Worm (Caenorhabditis elegans): ENCODE measurements around the gene srx-62.

DNA sequence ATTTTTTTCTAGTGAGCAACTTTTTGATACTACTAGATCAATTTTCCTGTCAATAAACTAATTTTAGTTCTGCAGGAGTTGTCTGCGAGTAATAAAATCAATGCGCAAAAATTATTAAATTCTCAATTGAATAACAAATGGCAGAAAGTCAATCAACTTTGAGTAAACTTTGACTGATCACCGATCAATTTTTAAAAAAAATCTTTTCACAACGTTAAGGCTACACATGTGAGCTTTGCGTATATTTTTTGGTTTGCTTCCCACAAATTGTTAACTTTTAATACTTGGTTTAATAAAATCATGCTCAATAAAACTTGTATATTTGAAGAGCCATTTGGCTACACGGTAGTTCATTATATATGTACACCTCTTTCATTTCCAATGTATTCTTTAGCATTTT is 12.2 kb upstream of the srx-62 start, which contains the start of gene srh-7:
- TF ChIP-seq zip-11 (GFP tag; IDR thresholded peaks at IDR 0.05) (no peak), mdl-1 (tag; optimal IDR thresholded peaks at IDR 0.05) (no peak), F37D6.2 (tag; optimal IDR thresholded peaks at IDR 0.05) (no peak), lin-13 (GFP tag; optimal IDR thresholded peaks at IDR 0.05) (no peak), nhr-76 (tag; optimal IDR thresholded peaks at IDR 0.05) (no peak), nhr-41 (GFP tag; IDR thresholded peaks at IDR 0.05) (no peak), ZK546.5 (tag; optimal IDR thresholded peaks at IDR 0.05) (no peak), madf-9 (GFP tag; conservative IDR thresholded peaks at IDR 0.05) (no peak), unc-39 (tag; optimal IDR thresholded peaks at IDR 0.05) (no peak), fos-1 (tag; optimal IDR thresholded peaks at IDR 0.05) (no peak), skn-1 (tag; optimal IDR thresholded peaks at IDR 0.05) (no peak)
